Worm (Caenorhabditis elegans): Measurements from ENCODE around the gene dagl-2.

DNA sequence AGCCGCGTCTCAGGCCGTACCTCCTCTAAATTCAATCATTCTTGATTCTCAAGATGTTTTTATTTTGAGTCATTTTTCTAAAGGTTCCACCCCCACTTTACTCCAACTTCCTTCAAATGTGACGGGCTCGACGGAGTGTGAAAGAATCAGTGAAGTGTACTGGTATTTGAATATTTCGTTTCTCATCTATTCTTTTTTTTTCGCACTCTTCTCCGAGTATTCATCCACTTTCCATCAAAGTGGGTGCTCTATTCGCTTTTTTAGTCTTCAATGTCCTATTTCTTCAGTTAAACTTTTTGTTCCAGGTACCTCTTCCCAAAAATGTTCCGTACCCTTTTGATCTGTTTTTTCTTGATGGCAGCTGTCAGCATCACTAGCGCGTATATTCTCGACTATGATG lies 21.6 kb downstream of the dagl-2 start, which contains the start of gene nlp-52:
- TF ChIP-seq nhr-129 (tag; optimal IDR thresholded peaks at IDR 0.05) (no peak), zag-1 (tag; optimal IDR thresholded peaks at IDR 0.05) (no peak), dmd-4 (tag; optimal IDR thresholded peaks at IDR 0.05) (no peak), ama-1 (optimal IDR thresholded peaks at IDR 0.05) (no peak), R02D3.7 (tag; optimal IDR thresholded peaks at IDR 0.05) (no peak), ztf-1 (GFP tag; conservative IDR thresholded peaks at IDR 0.05) (no peak)
